Fruit fly (Drosophila melanogaster) whole organism, pupa: ENCODE measurements around the gene niki.

Source experiments
- CG34367 ChIP-seq: fragments of 200-800 bp; sonication (Bioruptor generic); optimal IDR thresholded peaks from 2 replicates; lab custom pipeline; 2018; ENCODE audit warnings: missing biosample characterization, mild to moderate bottlenecking, missing genetic modification characterization
- CG9948 ChIP-seq: fragments of 200-800 bp; sonication (Bioruptor generic); optimal IDR thresholded peaks from 2 replicates; lab custom pipeline; 2018; ENCODE audit warnings: missing biosample characterization, mild to moderate bottlenecking, missing genetic modification characterization, moderate library complexity
- Ets98B ChIP-seq: fragments of 200-800 bp; sonication (Bioruptor generic); IDR thresholded peaks from 2 replicates; pipeline ENCODE4 v1.3.6; 2022; ENCODE audit warnings: missing biosample characterization, missing genetic modification characterization

dm6 chr3R:24859701-24860100 is 34.3 kb upstream of the niki start, which contains the start of gene ppk22:
- TF ChIP-seq CG9948 (tag; lab: Kevin White, UChicago) (no peak), CG34367 (tag; lab: Kevin White, UChicago) (no peak), Ets98B (GFP tag; lab: Robert Waterston, UW) (no peak)
